Fruit fly (Drosophila melanogaster): Measurements from ENCODE around the gene Zw.

The Zw gene

dm6 chrX:19716325-19716917, 49.4 kb downstream of the Zw start (continued):
- TF ChIP-seq CG8319 (GFP tag; optimal IDR thresholded peaks at IDR 0.05), result no peak
- TF ChIP-seq vri (GFP tag; optimal IDR thresholded peaks at IDR 0.05), result no peak
- TF ChIP-seq CG6792 (GFP tag; optimal IDR thresholded peaks at IDR 0.05), result no peak
- no peak for TF ChIP-seq CG11762 (GFP tag; optimal IDR thresholded peaks at IDR 0.05; ENCODE audit: insufficient read depth)

dm6 chrX:19717041-19717440, 50.0 kb downstream of the Zw start:
- no peak for TF ChIP-seq Hr39 (GFP tag; optimal IDR thresholded peaks at IDR 0.05)
- TF ChIP-seq svp (GFP tag), result peak; percentile 17
- TF ChIP-seq CG11902 (GFP tag; optimal IDR thresholded peaks at IDR 0.05), result no peak
- no peak for TF ChIP-seq CG34406 (GFP tag; optimal IDR thresholded peaks at IDR 0.05)
- no peak for TF ChIP-seq CG6854 (GFP tag; optimal IDR thresholded peaks at IDR 0.05)

dm6 chrX:19717988-19718973, 51.2 kb downstream of the Zw start, which contains the start of gene CG12531:
CG12531 (plus strand) TSS chrX:19718923.
- no peak for TF ChIP-seq Blimp-1 (GFP tag; optimal IDR thresholded peaks at IDR 0.05)
- no peak for TF ChIP-seq eg (GFP tag; IDR thresholded peaks at IDR 0.05)
- TF ChIP-seq svp (GFP tag), result peak; percentile 10
- no peak for TF ChIP-seq CG3919 (GFP tag; optimal IDR thresholded peaks at IDR 0.05)
- TF ChIP-seq ss (GFP tag; optimal IDR thresholded peaks at IDR 0.05), result peak in 1 of 2 experiments; percentile 35
- no peak for TF ChIP-seq CG11294 (GFP tag; IDR thresholded peaks at IDR 0.05)
